Worm (Caenorhabditis elegans): ENCODE measurements around the gene str-32.

DNA sequence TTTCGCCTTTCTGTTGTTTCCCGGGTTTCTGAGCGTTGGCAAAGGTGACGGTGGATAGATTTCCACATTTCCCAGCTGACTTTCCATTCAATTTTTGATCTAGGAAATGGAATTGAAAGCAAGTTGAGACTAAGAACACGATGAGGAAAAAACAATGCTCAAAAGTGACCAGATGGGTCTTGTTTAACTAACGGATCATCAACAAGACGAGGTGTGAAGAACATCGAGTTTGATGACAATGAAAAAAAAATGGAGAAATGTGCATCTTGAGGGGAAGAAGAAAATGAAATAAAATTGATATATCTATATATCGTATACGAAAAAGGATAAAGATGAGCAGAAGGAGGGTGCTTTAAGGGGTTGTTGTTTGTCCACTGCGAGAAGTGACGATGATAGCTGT, 3.7 kb downstream of the str-32 start, which contains the start of gene T19H12.6:
- TF ChIP-seq dao-5 (tag; optimal IDR thresholded peaks at IDR 0.05) (no peak), him-1 (tag; optimal IDR thresholded peaks at IDR 0.05) (no peak)

All from whole organism, L4/young adult.